Worm (Caenorhabditis elegans): ENCODE results near the gene rpl-11.1.
"Not testable (repeated sequence)": the region's sequence is repeated elsewhere in the genome, so short reads cannot be mapped to it uniquely, and the experiment has no call there.

DNA sequence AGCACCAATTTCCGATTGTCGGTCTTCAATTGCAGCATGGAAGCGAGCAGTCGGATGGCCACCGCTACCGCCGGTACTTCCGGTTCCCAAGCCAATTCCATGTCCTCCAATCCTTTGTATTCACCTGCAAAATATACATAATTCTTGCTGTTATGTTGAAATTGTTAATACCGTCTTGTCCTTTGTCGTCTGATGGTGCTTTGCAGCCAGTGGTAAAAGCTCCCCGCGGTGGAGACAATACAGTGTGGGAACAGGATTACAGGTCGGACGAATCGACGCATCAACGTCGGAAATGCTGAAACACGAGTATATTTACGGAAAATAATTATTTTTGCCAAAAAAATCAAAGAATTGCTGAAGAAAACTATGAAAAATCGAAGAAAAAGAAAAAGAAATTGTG, 21.5 kb downstream of the rpl-11.1 start, which contains the start of gene T24A6.17:
- not testable (repeated sequence) for TF ChIP-seq T22C8.4 (GFP tag; IDR thresholded peaks at IDR 0.05); ztf-23 (GFP tag; IDR thresholded peaks at IDR 0.05); med-1 (GFP tag; optimal IDR thresholded peaks at IDR 0.05; ENCODE audit: insufficient read depth); ref-1 (GFP tag; conservative IDR thresholded peaks at IDR 0.05); tab-1 (GFP tag; IDR thresholded peaks at IDR 0.05); klf-2 (GFP tag; conservative IDR thresholded peaks at IDR 0.05); cog-1 (tag; optimal IDR thresholded peaks at IDR 0.05)
